Worm (Caenorhabditis elegans) whole organism, midembryonic: ENCODE data around the gene sra-10.
"Not testable (repeated sequence)": the region's sequence is repeated elsewhere in the genome, so short reads cannot be mapped to it uniquely, and the experiment has no call there.

Source experiments
- T22C8.4 ChIP-seq: fragments of 200-800 bp; sonication (Bioruptor generic); IDR thresholded peaks from 2 replicates; pipeline ENCODE4 v1.3.6; 2022; ENCODE audit warnings: missing genetic modification characterization, missing compliant biosample characterization
- cog-1 ChIP-seq: sonication (generic microtip); optimal IDR thresholded peaks from 2 replicates; lab custom pipeline; 2016; ENCODE audit warnings: missing genetic modification characterization, missing compliant biosample characterization
- flt-1 ChIP-seq: fragments of 200-800 bp; sonication (Bioruptor generic); IDR thresholded peaks from 2 replicates; pipeline ENCODE4 v1.3.6; 2022; ENCODE audit warnings: missing genetic modification characterization, missing compliant biosample characterization
- klf-2 ChIP-seq: fragments of 200-800 bp; sonication (Bioruptor generic); conservative IDR thresholded peaks from 2 replicates; pipeline ENCODE4 v1.3.6; 2022; ENCODE audit warnings: missing genetic modification reagents, missing genetic modification characterization, missing compliant biosample characterization
- med-1 ChIP-seq: sonication (generic microtip); optimal IDR thresholded peaks from 2 replicates; lab custom pipeline; 2017; ENCODE audit warnings: missing genetic modification characterization, mild to moderate bottlenecking, missing compliant biosample characterization, antibody characterized with exemption, missing genetic modification reagents; ENCODE audit not compliant: insufficient read depth
- ref-1 ChIP-seq: fragments of 200-800 bp; sonication (Bioruptor generic); conservative IDR thresholded peaks from 2 replicates; pipeline ENCODE4 v1.3.6; 2022; ENCODE audit warnings: missing genetic modification reagents, missing genetic modification characterization, missing compliant biosample characterization
- tab-1 ChIP-seq: fragments of 200-800 bp; sonication (Bioruptor generic); IDR thresholded peaks from 2 replicates; pipeline ENCODE4 v1.3.6; 2022; ENCODE audit warnings: missing genetic modification characterization, missing compliant biosample characterization
- ztf-23 ChIP-seq: fragments of 200-800 bp; sonication (Bioruptor generic); IDR thresholded peaks from 2 replicates; pipeline ENCODE4 v1.3.6; 2022; ENCODE audit warnings: missing genetic modification reagents, missing genetic modification characterization, missing compliant biosample characterization
- ztf-29 ChIP-seq: fragments of 200-800 bp; sonication (Bioruptor generic); IDR thresholded peaks from 2 replicates; pipeline ENCODE4 v1.3.6; 2022; ENCODE audit warnings: missing genetic modification reagents, missing genetic modification characterization, missing compliant biosample characterization

sra-10 gene

DNA sequence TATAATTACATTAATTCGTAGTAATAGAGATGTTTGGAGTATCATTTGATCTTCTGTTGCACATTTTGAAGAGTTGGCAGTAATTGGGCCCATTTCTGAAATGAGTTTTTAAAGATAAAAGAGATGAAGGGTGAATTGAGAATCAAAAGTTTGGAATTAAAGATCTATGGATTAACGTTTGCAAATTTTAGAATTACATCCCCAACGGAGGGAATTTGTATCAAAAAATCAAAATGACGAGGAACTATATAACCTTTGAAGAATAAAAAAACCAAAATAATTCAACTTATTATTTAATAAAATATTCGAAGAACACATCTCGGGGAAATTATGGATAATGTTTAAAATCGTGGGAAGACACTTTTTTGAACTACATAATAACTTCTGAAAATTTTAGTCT lies at the start of gene sra-10:
Gene sra-10 (minus strand): TSS at position 101 of the 400 bp plus-strand sequence.
- TF ChIP-seq ztf-29 (GFP tag; lab: Robert Waterston, UW): no peak
- no peak for TF ChIP-seq cog-1 (tag; lab: Kevin White, UChicago)
- no peak for TF ChIP-seq T22C8.4 (GFP tag; lab: Robert Waterston, UW)
- no peak for TF ChIP-seq med-1 (GFP tag; lab: Kevin White, UChicago)
- no peak for TF ChIP-seq ref-1 (GFP tag; lab: Robert Waterston, UW)
- TF ChIP-seq klf-2 (GFP tag; lab: Robert Waterston, UW): no peak
- no peak for TF ChIP-seq tab-1 (GFP tag; lab: Robert Waterston, UW)
- TF ChIP-seq ztf-23 (GFP tag; lab: Robert Waterston, UW): no peak
- no peak for TF ChIP-seq flt-1 (GFP tag; lab: Robert Waterston, UW)

DNA sequence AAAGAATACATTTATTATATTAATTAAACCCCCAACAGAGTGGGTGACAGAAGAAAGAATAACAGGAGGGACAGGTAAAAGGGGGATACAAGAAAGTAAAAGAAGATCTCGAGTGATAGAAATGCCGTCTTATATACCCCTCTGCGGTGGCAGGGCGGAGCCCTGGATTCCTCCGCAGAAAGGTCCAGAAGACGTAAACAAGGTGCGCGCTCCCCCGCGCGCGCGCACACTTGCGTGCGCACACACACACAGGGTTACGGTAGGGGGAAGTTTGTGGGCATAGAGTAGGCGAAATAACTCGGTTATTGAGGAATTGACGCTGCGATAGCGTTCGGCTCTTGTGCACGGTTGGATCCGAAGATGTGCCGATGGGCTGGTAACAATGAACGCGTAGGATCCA lies 47.0 kb upstream of the sra-10 start, which contains the start of gene R03D7.15:
Gene R03D7.15 (plus strand): TSS at position 299 of the 400 bp plus-strand sequence.
- not testable (repeated sequence) for TF ChIP-seq ztf-23, ref-1, T22C8.4 (GFP tag; lab: Robert Waterston, UW)

DNA sequence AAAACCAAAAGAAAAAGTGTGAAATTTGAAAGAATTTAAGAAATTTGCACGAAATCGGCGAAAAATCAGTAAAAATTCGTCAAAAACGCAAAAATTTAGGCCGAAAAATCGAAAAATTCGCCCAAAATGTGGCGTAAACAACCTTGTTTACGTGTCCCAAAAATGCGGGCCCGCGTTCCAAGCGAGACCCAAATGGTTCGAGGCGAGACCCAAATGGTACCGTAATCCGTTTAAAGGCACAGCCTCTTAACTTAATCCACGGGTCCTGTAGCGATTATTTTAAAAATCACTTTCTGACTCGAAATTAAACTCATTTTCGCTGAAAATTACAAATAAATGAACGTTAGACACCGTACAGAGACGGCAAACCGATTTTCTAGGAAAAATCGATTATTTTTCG lies 40.4 kb upstream of the sra-10 start:
- TF ChIP-seq ztf-23 (GFP tag; lab: Robert Waterston, UW): no peak
- no peak for TF ChIP-seq med-1 (GFP tag; lab: Kevin White, UChicago)
- no peak for TF ChIP-seq cog-1 (tag; lab: Kevin White, UChicago)
- TF ChIP-seq flt-1 (GFP tag; lab: Robert Waterston, UW): no peak
- TF ChIP-seq klf-2 (GFP tag; lab: Robert Waterston, UW): no peak
- no peak for TF ChIP-seq ztf-29 (GFP tag; lab: Robert Waterston, UW)
- TF ChIP-seq tab-1 (GFP tag; lab: Robert Waterston, UW): no peak
- no peak for TF ChIP-seq ref-1 (GFP tag; lab: Robert Waterston, UW)
- TF ChIP-seq T22C8.4 (GFP tag; lab: Robert Waterston, UW): no peak

DNA sequence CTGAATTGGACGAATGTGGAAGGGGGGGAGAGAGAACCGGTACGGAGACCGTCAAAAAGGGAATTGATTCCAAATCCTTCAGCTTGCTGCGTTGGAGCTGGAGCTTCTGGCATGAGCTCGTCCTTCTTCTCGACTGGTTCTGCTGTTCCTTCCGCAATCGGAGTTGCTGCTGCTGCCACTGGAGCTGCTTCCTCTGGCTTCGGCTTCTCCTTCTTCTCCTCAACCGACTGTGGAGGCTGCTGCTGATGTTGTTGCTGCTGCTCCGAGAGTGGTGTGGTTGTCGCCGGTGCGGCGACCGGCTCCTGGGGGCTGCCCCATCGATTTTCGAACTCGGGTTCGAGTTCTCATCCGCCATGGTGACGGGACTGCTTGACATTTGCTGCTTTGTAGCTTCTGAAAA lies 39.9 kb upstream of the sra-10 start, which contains the start of gene R03D7.2:
Gene R03D7.2 (minus strand): TSS at position 399 of the 400 bp plus-strand sequence.
- no peak for TF ChIP-seq T22C8.4 (GFP tag; lab: Robert Waterston, UW)

DNA sequence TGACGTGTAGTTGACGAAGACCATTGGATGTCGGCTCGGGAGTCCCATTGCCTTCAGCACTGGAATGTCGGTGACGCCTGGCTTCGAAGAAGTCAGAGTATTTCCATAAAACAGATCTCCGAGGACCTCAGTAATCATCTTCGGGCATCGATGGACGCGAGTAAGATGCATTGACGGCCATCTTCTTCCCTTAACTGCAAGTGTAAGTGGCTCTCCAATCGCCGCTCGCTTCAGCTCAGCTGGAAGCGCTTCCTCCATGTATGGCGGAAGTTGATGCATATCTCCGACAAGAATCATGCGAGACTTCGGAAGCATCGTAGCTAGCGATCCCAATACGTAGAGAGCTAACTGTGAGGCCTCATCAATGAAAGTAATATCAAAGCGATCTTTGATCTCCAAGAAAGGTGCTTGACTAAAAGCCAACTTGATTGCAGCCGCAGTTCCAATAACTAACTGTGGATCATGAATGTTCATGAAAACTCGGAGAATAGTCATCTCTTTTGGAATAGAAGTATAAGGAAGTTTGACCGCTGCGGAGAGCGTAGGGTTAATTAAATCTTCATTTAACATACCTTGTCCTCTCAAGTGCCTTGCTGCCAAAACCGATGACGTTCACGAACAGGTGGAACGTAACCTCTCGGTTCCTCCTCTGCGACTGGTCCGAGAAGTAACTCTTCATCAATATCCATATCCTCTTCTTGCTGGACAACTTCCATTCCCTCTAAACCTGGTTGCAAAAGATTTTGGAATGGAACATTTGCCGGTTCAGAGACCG lies 39.2 kb upstream of the sra-10 start:
- TF ChIP-seq ref-1 (GFP tag; lab: Robert Waterston, UW) (no peak), tab-1 (GFP tag; lab: Robert Waterston, UW) (no peak), ztf-23 (GFP tag; lab: Robert Waterston, UW) (no peak), klf-2 (GFP tag; lab: Robert Waterston, UW) (no peak), ztf-29 (GFP tag; lab: Robert Waterston, UW) (no peak), med-1 (GFP tag; lab: Kevin White, UChicago) (no peak), T22C8.4 (GFP tag; lab: Robert Waterston, UW) (no peak), flt-1 (GFP tag; lab: Robert Waterston, UW) (no peak), cog-1 (tag; lab: Kevin White, UChicago) (no peak)

DNA sequence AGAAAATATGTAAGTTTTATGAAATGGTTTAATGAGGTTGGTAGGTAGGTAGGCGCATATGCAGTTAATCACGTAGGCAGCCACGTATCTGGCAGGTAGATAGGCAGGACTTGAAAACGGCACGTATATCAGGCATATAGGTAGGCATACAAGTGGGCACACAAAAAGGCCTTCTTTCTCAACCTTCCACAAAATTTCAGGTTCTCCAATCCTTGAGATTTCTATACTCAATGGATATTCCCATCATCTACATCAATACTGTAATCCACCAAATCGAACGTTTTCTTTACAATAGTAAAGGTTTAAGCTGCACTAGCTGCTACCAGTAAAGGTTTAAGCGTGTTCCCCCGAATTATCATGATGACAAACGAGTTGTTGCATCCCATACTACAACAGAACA lies 37.4 kb upstream of the sra-10 start:
- no peak for TF ChIP-seq T22C8.4 (GFP tag; lab: Robert Waterston, UW)
- no peak for TF ChIP-seq cog-1 (tag; lab: Kevin White, UChicago)
- no peak for TF ChIP-seq ztf-29 (GFP tag; lab: Robert Waterston, UW)
- TF ChIP-seq ztf-23 (GFP tag; lab: Robert Waterston, UW): no peak
- TF ChIP-seq med-1 (GFP tag; lab: Kevin White, UChicago): no peak
- no peak for TF ChIP-seq ref-1 (GFP tag; lab: Robert Waterston, UW)
- no peak for TF ChIP-seq flt-1 (GFP tag; lab: Robert Waterston, UW)
- no peak for TF ChIP-seq klf-2 (GFP tag; lab: Robert Waterston, UW)
- TF ChIP-seq tab-1 (GFP tag; lab: Robert Waterston, UW): no peak

DNA sequence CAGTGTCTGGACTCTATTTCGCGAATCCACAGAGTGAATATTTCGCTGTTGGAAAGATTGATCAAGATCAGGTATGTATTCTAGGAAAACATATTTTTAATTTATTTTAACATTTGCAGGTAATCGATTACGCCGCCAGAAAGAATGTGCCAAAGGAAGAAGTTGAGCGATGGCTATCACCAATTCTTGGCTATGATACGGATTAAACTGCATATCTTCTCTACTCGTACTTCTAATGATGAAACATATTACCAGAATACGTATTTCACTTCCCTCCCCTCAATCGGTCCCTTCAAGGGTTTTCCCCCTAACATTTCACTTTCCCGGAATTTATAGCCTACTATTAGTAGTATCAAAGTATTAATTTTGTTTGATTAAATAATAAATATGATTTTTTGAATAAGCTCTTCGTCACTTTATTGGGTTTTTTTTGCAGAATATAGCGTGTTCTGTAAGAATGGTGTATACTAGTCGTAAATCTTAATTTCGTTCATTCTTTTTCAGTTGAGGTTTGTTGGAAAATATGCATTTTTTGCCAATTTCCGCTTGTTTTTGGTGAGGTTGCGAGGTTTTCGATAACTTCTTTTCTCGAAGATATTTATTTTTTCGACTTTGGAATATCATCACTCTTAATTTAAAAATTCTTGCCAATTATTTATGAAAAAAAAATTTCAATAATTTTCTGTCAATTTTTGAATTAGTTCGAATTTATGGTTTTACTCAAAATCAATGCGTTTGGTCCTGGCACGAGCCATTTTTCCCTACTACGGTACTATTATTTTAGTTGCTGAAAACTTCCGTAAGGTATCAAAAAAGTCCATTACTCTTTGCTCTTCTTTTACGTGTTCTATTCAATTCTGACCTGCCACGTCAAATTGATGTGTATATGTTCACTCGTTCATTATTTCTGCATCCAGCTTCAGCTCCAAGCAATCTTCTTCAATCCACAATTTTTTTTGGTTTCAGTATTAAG lies 36.1 kb upstream of the sra-10 start:
- TF ChIP-seq klf-2 (GFP tag; lab: Robert Waterston, UW) (no peak), ztf-23 (GFP tag; lab: Robert Waterston, UW) (no peak), flt-1 (GFP tag; lab: Robert Waterston, UW) (no peak), med-1 (GFP tag; lab: Kevin White, UChicago) (no peak), ref-1 (GFP tag; lab: Robert Waterston, UW) (no peak), ztf-29 (GFP tag; lab: Robert Waterston, UW) (no peak), cog-1 (tag; lab: Kevin White, UChicago) (no peak), tab-1 (GFP tag; lab: Robert Waterston, UW) (no peak), T22C8.4 (GFP tag; lab: Robert Waterston, UW) (no peak)

DNA sequence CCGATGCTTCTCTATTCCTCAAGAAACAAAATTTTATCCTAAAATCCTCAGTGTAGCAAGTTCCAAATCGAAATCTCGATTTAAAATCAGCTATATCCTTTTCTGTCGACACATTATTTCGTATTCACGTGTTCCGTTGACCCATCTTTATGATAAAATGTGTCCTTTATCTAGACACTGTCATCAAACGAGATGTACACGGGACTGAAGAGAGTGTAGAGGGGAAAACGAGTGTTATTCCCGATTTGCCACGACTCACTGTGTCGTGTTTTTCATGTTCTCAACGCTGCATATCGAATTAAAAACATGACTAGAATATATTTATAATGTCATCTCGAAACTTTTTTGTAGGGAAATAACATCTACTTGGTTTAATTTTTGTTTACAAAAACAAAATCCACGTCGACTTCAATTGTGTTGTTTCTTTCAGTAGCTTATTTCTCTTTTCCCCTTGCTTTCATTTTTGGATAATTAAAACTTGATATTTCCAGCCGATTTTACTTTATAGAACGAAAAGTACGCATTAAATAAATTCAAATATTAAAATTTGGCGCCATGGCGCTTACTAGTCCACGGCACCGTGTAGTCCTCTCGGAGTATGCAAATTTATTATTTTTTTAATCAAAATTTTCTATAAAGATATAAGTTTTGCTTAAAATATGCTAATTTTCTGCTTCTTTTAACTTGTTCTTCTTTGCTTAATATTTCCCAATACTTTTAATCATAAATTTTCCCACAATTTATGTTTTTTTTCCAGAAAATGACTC lies 31.1 kb upstream of the sra-10 start, which contains the start of gene metr-1:
Gene metr-1 (plus strand): TSS at position 758 of the 767 bp plus-strand sequence.
- TF ChIP-seq ztf-23 (GFP tag; lab: Robert Waterston, UW) (no peak), cog-1 (tag; lab: Kevin White, UChicago) (no peak), ztf-29 (GFP tag; lab: Robert Waterston, UW) (no peak), ref-1 (GFP tag; lab: Robert Waterston, UW) (no peak), flt-1 (GFP tag; lab: Robert Waterston, UW) (no peak), klf-2 (GFP tag; lab: Robert Waterston, UW) (no peak), T22C8.4 (GFP tag; lab: Robert Waterston, UW) (no peak), med-1 (GFP tag; lab: Kevin White, UChicago) (no peak)
